Fruit fly (Drosophila melanogaster) Kc167 (cell line): Measurements from ENCODE around the gene pad.

Experiments used
- Myc ChIP-seq: fragments of >200 bp; optimal IDR thresholded peaks from 2 replicates; lab custom pipeline; 2017; ENCODE audit warnings: missing external identifiers
- Sin3A ChIP-seq: fragments of >200 bp; optimal IDR thresholded peaks from 2 replicates; lab custom pipeline; 2018; ENCODE audit warnings: missing external identifiers

DNA sequence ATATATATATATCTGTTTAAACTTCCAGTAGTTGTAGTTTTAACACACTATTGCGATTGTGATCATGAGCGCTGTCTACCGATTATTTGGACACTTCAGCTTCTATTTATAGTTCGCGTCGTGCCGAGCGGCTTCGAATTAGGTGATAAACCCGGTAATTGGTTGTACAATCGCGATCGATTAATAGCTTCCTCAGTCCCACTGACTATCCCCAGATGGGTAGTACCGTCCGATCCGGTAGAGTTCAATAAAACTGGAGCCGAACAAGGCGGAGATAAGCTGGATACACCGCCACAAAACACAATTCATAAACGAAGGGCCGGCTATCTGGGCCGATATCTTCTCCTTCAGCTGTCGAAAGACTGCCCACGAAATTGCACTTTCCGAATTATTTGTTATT lies 4.3 kb upstream of the pad start:
- TF ChIP-seq Sin3A (lab: Kevin White, UChicago): no peak
- TF ChIP-seq Myc (lab: Kevin White, UChicago): no peak
